Worm (Caenorhabditis elegans) whole organism, L4 larva: ENCODE results near the gene T28C12.1.
A peak's percentile ranks its signal among the peaks of the same experiment; 100 is the strongest.

ENCODE experiments used
- ama-1 ChIP-seq: fragments of 150-350 bp; optimal IDR thresholded peaks from 2 replicates; lab custom pipeline; 2014; ENCODE audit warnings: inconsistent platforms, mixed read lengths
- ceh-82 ChIP-seq: sonication (generic microtip); optimal IDR thresholded peaks from 2 replicates; lab custom pipeline; 2017; ENCODE audit warnings: missing biosample characterization, missing genetic modification characterization
- fkh-10 ChIP-seq: fragments of 150-350 bp; optimal IDR thresholded peaks from 2 replicates; lab custom pipeline; 2014; ENCODE audit warnings: missing biosample characterization, missing genetic modification reagents, missing genetic modification characterization
- hmg-1.1 ChIP-seq: fragments of 200-800 bp; sonication (Bioruptor generic); IDR thresholded peaks from 2 replicates; pipeline ENCODE4 v1.3.6; 2022; ENCODE audit warnings: missing genetic modification reagents, missing genetic modification characterization, missing compliant biosample characterization
- lin-13 ChIP-seq: fragments of 150-350 bp; optimal IDR thresholded peaks from 2 replicates; lab custom pipeline; 2014; ENCODE audit warnings: missing biosample characterization, missing genetic modification reagents, missing genetic modification characterization
- lin-15B ChIP-seq: fragments of 150-350 bp; sonication (generic microtip); optimal IDR thresholded peaks from 3 replicates; lab custom pipeline; 2014; ENCODE audit warnings: missing biosample characterization, missing genetic modification characterization
- mdt-29 ChIP-seq: fragments of 200-800 bp; sonication (Bioruptor generic); IDR thresholded peaks from 2 replicates; pipeline ENCODE4 v1.3.6; 2022; ENCODE audit warnings: missing genetic modification reagents, missing genetic modification characterization, missing compliant biosample characterization
- mxl-3 ChIP-seq: fragments of 200-800 bp; sonication (Bioruptor generic); optimal IDR thresholded peaks from 2 replicates; lab custom pipeline; 2018; ENCODE audit warnings: mild to moderate bottlenecking, missing genetic modification characterization, missing compliant biosample characterization
- nhr-25 ChIP-seq: sonication (generic microtip); optimal IDR thresholded peaks from 2 replicates; lab custom pipeline; 2017; ENCODE audit warnings: missing genetic modification characterization, mild to moderate bottlenecking, missing compliant biosample characterization, antibody characterized with exemption, moderate library complexity, borderline replicate concordance; ENCODE audit not compliant: insufficient read depth
- nhr-28 ChIP-seq: fragments of 150-350 bp; optimal IDR thresholded peaks from 2 replicates; lab custom pipeline; 2014; ENCODE audit warnings: missing biosample characterization, missing genetic modification characterization
- snpc-4 ChIP-seq: fragments of 150-350 bp; optimal IDR thresholded peaks from 2 replicates; lab custom pipeline; 2014; ENCODE audit warnings: missing biosample characterization, missing genetic modification characterization
- unc-39 ChIP-seq: sonication (generic microtip); optimal IDR thresholded peaks from 2 replicates; lab custom pipeline; 2017; ENCODE audit warnings: missing biosample characterization, missing genetic modification characterization
- unc-62 ChIP-seq, 3 experiments: fragments of 150-350 bp in 1 of 3; sonication (generic microtip); optimal IDR thresholded peaks in 2 of 3; peaks in 1 of 3; 1 replicate in 1 of 3; 2 replicates in 2 of 3; lab custom pipeline; 2014 to 2017; ENCODE audit warnings: missing biosample characterization in 3 of 3, missing genetic modification characterization in 3 of 3, missing genetic modification reagents in 3 of 3, missing genotype in 1 of 3
- vab-7 ChIP-seq: fragments of 200-800 bp; sonication (Bioruptor generic); IDR thresholded peaks from 2 replicates; pipeline ENCODE4 v1.3.6; 2022; ENCODE audit warnings: missing genetic modification reagents, missing genetic modification characterization, missing compliant biosample characterization

DNA sequence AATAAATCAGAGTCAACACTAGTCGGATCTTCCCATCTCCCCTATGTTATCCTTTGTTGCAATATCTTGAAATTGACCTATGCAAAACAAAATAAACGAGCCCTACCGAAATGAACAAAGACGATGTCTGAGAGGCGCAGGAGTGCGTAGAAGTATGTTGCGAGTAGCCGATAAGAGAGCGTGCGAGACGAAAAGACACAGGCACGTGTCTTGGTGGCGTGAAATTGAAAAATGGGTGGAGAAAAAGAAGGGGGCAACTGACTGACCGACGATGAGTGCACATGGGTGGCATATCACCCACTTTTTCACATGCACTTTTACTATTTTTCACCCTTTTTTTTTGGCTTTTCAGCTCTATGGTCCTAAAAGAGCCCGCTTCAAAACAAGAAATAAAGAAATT lies 16.4 kb downstream of the T28C12.1 start:
- no peak for TF ChIP-seq ama-1 (lab: Kevin White, UChicago)
- no peak for TF ChIP-seq lin-15B
- no peak for TF ChIP-seq fkh-10 (GFP tag; lab: Kevin White, UChicago)
- TF ChIP-seq lin-13 = no peak
- no peak for TF ChIP-seq unc-39
- TF ChIP-seq mxl-3 = peak; percentile 64
- no peak for TF ChIP-seq snpc-4 (tag; lab: Kevin White, UChicago)
- TF ChIP-seq ceh-82 (tag; lab: Kevin White, UChicago) = no peak
- peak in 1 of 2 experiments; percentile 97 for TF ChIP-seq unc-62 (GFP tag; optimal IDR thresholded peaks at IDR 0.05 in 1 of 2; lab: Kevin White, UChicago)
- no peak for TF ChIP-seq unc-62 (tag; optimal IDR thresholded peaks at IDR 0.05; lab: Kevin White, UChicago)
- TF ChIP-seq mdt-29 (GFP tag; lab: Robert Waterston, UW) = no peak
- TF ChIP-seq nhr-28 (tag; lab: Kevin White, UChicago) = peak; percentile 35
- no peak for TF ChIP-seq hmg-1.1 (GFP tag; lab: Robert Waterston, UW)
- no peak for TF ChIP-seq nhr-25 (tag; lab: Kevin White, UChicago)
- no peak for TF ChIP-seq vab-7 (GFP tag; lab: Robert Waterston, UW)
